Worm (Caenorhabditis elegans) whole organism, young adult: ENCODE results near the gene fkb-1.

Experiments
- B0019.2 ChIP-seq: fragments of 200-800 bp; sonication (Bioruptor generic); conservative IDR thresholded peaks from 2 replicates; pipeline ENCODE4 v1.3.6; 2022; ENCODE audit warnings: missing genetic modification reagents, missing genetic modification characterization, missing compliant biosample characterization
- B0035.1 ChIP-seq: sonication (generic microtip); optimal IDR thresholded peaks from 2 replicates; lab custom pipeline; 2016; ENCODE audit warnings: missing genetic modification characterization, mild to moderate bottlenecking, missing compliant biosample characterization, missing genotype, missing genetic modification reagents
- B0261.1 ChIP-seq: sonication (generic microtip); optimal IDR thresholded peaks from 2 replicates; lab custom pipeline; 2016; ENCODE audit warnings: mild to moderate bottlenecking, missing genetic modification characterization, moderate library complexity, missing compliant biosample characterization
- C17E4.6 ChIP-seq: fragments of 200-800 bp; sonication (Bioruptor generic); IDR thresholded peaks from 2 replicates; pipeline ENCODE4 v1.3.6; 2022; ENCODE audit warnings: missing genetic modification reagents, missing genetic modification characterization, missing compliant biosample characterization
- D2030.7 ChIP-seq: fragments of 200-800 bp; sonication (Bioruptor generic); IDR thresholded peaks from 2 replicates; pipeline ENCODE4 v1.3.6; 2022; ENCODE audit warnings: missing genetic modification reagents, missing genetic modification characterization, missing compliant biosample characterization
- F33H1.4 ChIP-seq: fragments of 200-800 bp; sonication (Bioruptor generic); IDR thresholded peaks from 2 replicates; pipeline ENCODE4 v1.3.6; 2022; ENCODE audit warnings: missing genetic modification reagents, missing genetic modification characterization, missing compliant biosample characterization
- F57A8.1 ChIP-seq: fragments of 200-800 bp; sonication (Bioruptor generic); optimal IDR thresholded peaks from 2 replicates; lab custom pipeline; 2018; ENCODE audit warnings: mild to moderate bottlenecking, missing genetic modification characterization, moderate library complexity, missing compliant biosample characterization
- F57C9.4 ChIP-seq: sonication (generic microtip); optimal IDR thresholded peaks from 2 replicates; lab custom pipeline; 2017; ENCODE audit warnings: mild to moderate bottlenecking, missing genetic modification characterization, missing compliant biosample characterization
- T07F8.4 ChIP-seq: sonication (generic microtip); optimal IDR thresholded peaks from 2 replicates; lab custom pipeline; 2016; ENCODE audit warnings: mild to moderate bottlenecking, missing genetic modification characterization, moderate library complexity, missing compliant biosample characterization
- Y53F4B.3 ChIP-seq: fragments of 200-800 bp; sonication (Bioruptor generic); IDR thresholded peaks from 2 replicates; pipeline ENCODE4 v1.3.6; 2022; ENCODE audit warnings: missing genetic modification reagents, missing genetic modification characterization, missing compliant biosample characterization
- ama-1 ChIP-seq, 3 experiments: fragments of 150-350 bp in 1 of 3; sonication (generic microtip) in 2 of 3; optimal IDR thresholded peaks; 2 replicates each; lab custom pipeline; 2014 to 2018; ENCODE audit warnings: missing biosample characterization in 2 of 3, missing genetic modification characterization in 2 of 3, missing genetic modification reagents in 2 of 3
- athp-1 ChIP-seq: sonication (generic microtip); optimal IDR thresholded peaks from 2 replicates; lab custom pipeline; 2017; ENCODE audit warnings: mild to moderate bottlenecking, missing genetic modification characterization, missing compliant biosample characterization
- attf-3 ChIP-seq: fragments of 200-800 bp; sonication (Bioruptor generic); conservative IDR thresholded peaks from 2 replicates; pipeline ENCODE4 v1.3.6; 2022; ENCODE audit warnings: missing genetic modification reagents, missing genetic modification characterization, missing compliant biosample characterization
- attf-6 ChIP-seq: fragments of 200-800 bp; sonication (Bioruptor generic); IDR thresholded peaks from 2 replicates; pipeline ENCODE4 v1.3.6; 2022; ENCODE audit warnings: missing genetic modification reagents, missing genetic modification characterization, missing compliant biosample characterization
- bed-2 ChIP-seq: fragments of 200-800 bp; sonication (Bioruptor generic); IDR thresholded peaks from 2 replicates; pipeline ENCODE4 v1.3.6; 2022; ENCODE audit warnings: missing genetic modification reagents, missing genetic modification characterization, missing compliant biosample characterization
- cebp-2 ChIP-seq: fragments of 200-800 bp; sonication (Bioruptor generic); IDR thresholded peaks from 2 replicates; pipeline ENCODE4 v1.3.6; 2022; ENCODE audit warnings: missing genetic modification characterization, missing compliant biosample characterization
- ceh-100 ChIP-seq: fragments of 200-800 bp; sonication (Bioruptor generic); IDR thresholded peaks from 2 replicates; pipeline ENCODE4 v1.3.6; 2022; ENCODE audit warnings: missing genetic modification reagents, missing genetic modification characterization, missing compliant biosample characterization
- ceh-27 ChIP-seq: fragments of 200-800 bp; sonication (Bioruptor generic); optimal IDR thresholded peaks from 2 replicates; lab custom pipeline; 2018; ENCODE audit warnings: mild to moderate bottlenecking, missing genetic modification characterization, moderate library complexity, missing compliant biosample characterization
- ceh-79 ChIP-seq: sonication (generic microtip); optimal IDR thresholded peaks from 2 replicates; lab custom pipeline; 2017; ENCODE audit warnings: mild to moderate bottlenecking, missing genetic modification characterization, missing compliant biosample characterization
- die-1 ChIP-seq: sonication (generic microtip); optimal IDR thresholded peaks from 2 replicates; lab custom pipeline; 2016; ENCODE audit warnings: missing genotype, mild to moderate bottlenecking, missing genetic modification characterization, missing compliant biosample characterization
- dox-1 ChIP-seq: fragments of 200-800 bp; sonication (Bioruptor generic); IDR thresholded peaks from 2 replicates; pipeline ENCODE4 v1.3.6; 2022; ENCODE audit warnings: missing genetic modification reagents, missing genetic modification characterization, missing compliant biosample characterization
- dpl-1 ChIP-seq: fragments of 150-350 bp; optimal IDR thresholded peaks from 2 replicates; lab custom pipeline; 2014; ENCODE audit warnings: missing biosample characterization, missing genetic modification reagents, missing genetic modification characterization
- egrh-3 ChIP-seq: fragments of 200-800 bp; sonication (Bioruptor generic); IDR thresholded peaks from 2 replicates; pipeline ENCODE4 v1.3.6; 2022; ENCODE audit warnings: missing genetic modification reagents, missing genetic modification characterization, missing compliant biosample characterization
- hlh-12 ChIP-seq: sonication (generic microtip); optimal IDR thresholded peaks from 2 replicates; lab custom pipeline; 2016; ENCODE audit warnings: missing genetic modification characterization, missing compliant biosample characterization
- hlh-26 ChIP-seq: fragments of 200-800 bp; sonication (Bioruptor generic); conservative IDR thresholded peaks from 2 replicates; pipeline ENCODE4 v1.3.6; 2022; ENCODE audit warnings: missing genetic modification reagents, missing genetic modification characterization, missing compliant biosample characterization
- hmg-20 ChIP-seq: fragments of 200-800 bp; sonication (Bioruptor generic); IDR thresholded peaks from 2 replicates; pipeline ENCODE4 v1.3.6; 2022; ENCODE audit warnings: missing genetic modification reagents, missing genetic modification characterization, missing compliant biosample characterization
- let-526 ChIP-seq: fragments of 200-800 bp; sonication (Bioruptor generic); IDR thresholded peaks from 2 replicates; pipeline ENCODE4 v1.3.6; 2022; ENCODE audit warnings: missing genetic modification reagents, missing genetic modification characterization, missing compliant biosample characterization
- lsl-1 ChIP-seq: fragments of 200-800 bp; sonication (Bioruptor generic); optimal IDR thresholded peaks from 2 replicates; lab custom pipeline; 2018; ENCODE audit warnings: mild to moderate bottlenecking, missing genetic modification characterization, moderate library complexity, missing compliant biosample characterization
- madf-6 ChIP-seq: fragments of 200-800 bp; sonication (Bioruptor generic); IDR thresholded peaks from 2 replicates; pipeline ENCODE4 v1.3.6; 2022; ENCODE audit warnings: missing genetic modification reagents, missing genetic modification characterization, missing compliant biosample characterization
- mes-4 ChIP-seq: sonication (generic microtip); optimal IDR thresholded peaks from 2 replicates; lab custom pipeline; 2016; ENCODE audit warnings: missing genotype, missing genetic modification characterization, missing compliant biosample characterization
- mxl-1 ChIP-seq: sonication (generic microtip); optimal IDR thresholded peaks from 2 replicates; lab custom pipeline; 2016; ENCODE audit warnings: missing genetic modification characterization, missing compliant biosample characterization
- nfya-1 ChIP-seq: sonication (generic microtip); optimal IDR thresholded peaks from 2 replicates; lab custom pipeline; 2017; ENCODE audit warnings: antibody characterized with exemption, missing compliant biosample characterization, missing genetic modification characterization, borderline replicate concordance; ENCODE audit not compliant: insufficient read depth
- nfya-2 ChIP-seq: fragments of 200-800 bp; sonication (Bioruptor generic); IDR thresholded peaks from 2 replicates; pipeline ENCODE4 v1.3.6; 2022; ENCODE audit warnings: missing genetic modification reagents, missing genetic modification characterization, missing compliant biosample characterization
- nhr-27 ChIP-seq: fragments of 200-800 bp; sonication (Bioruptor generic); optimal IDR thresholded peaks from 2 replicates; lab custom pipeline; 2018; ENCODE audit warnings: mild to moderate bottlenecking, missing genetic modification characterization, moderate library complexity, missing compliant biosample characterization
- pha-4 ChIP-seq: fragments of 150-350 bp; sonication (generic microtip); optimal IDR thresholded peaks from 2 replicates; lab custom pipeline; 2014; ENCODE audit warnings: missing biosample characterization, missing genetic modification reagents, missing genetic modification characterization
- rec-8 ChIP-seq, 2 experiments: sonication (generic microtip); optimal IDR thresholded peaks; 2 replicates each; lab custom pipeline; 2016; ENCODE audit warnings: mild to moderate bottlenecking in 2 of 2, missing genetic modification characterization in 2 of 2, missing genetic modification reagents in 2 of 2, missing genotype in 2 of 2, missing biosample characterization in 1 of 2, missing compliant biosample characterization in 1 of 2, moderate library complexity in 1 of 2
- rpc-1 ChIP-seq, 2 experiments: fragments of 150-350 bp in 1 of 2; sonication (generic microtip) in 1 of 2; optimal IDR thresholded peaks; 2 replicates each; lab custom pipeline; 2014 to 2018; ENCODE audit warnings: missing biosample characterization in 1 of 2, missing genetic modification characterization in 1 of 2, missing genetic modification reagents in 1 of 2, missing genotype in 1 of 2
- snpc-1.1 ChIP-seq: sonication (generic microtip); optimal IDR thresholded peaks from 2 replicates; lab custom pipeline; 2017; ENCODE audit warnings: missing genetic modification characterization, mild to moderate bottlenecking, missing compliant biosample characterization, antibody characterized with exemption, moderate library complexity, missing genotype, missing genetic modification reagents; ENCODE audit not compliant: insufficient read depth
- snpc-4 ChIP-seq, 5 experiments: fragments of 150-350 bp in 1 of 5; sonication (generic microtip) in 4 of 5; optimal IDR thresholded peaks; 2 replicates each; lab custom pipeline; 2014 to 2018; ENCODE audit warnings: missing genetic modification characterization in 5 of 5, missing biosample characterization in 3 of 5, antibody characterized with exemption in 2 of 5, mild to moderate bottlenecking in 2 of 5, missing compliant biosample characterization in 2 of 5, missing genotype in 2 of 5, moderate library complexity in 2 of 5, missing genetic modification reagents in 1 of 5
- somi-1 ChIP-seq: fragments of 200-800 bp; sonication (Bioruptor generic); optimal IDR thresholded peaks from 2 replicates; lab custom pipeline; 2018; ENCODE audit warnings: mild to moderate bottlenecking, missing genetic modification characterization, missing compliant biosample characterization
- tbp1 ChIP-seq: fragments of 200-800 bp; sonication (Bioruptor generic); optimal IDR thresholded peaks from 2 replicates; lab custom pipeline; 2018; ENCODE audit warnings: mild to moderate bottlenecking, missing genetic modification characterization, missing compliant biosample characterization
- tlf-1 ChIP-seq: fragments of 200-800 bp; sonication (Bioruptor generic); optimal IDR thresholded peaks from 2 replicates; lab custom pipeline; 2018; ENCODE audit warnings: mild to moderate bottlenecking, missing genetic modification characterization, missing compliant biosample characterization
- zim-3 ChIP-seq: sonication (generic microtip); optimal IDR thresholded peaks from 2 replicates; lab custom pipeline; 2017; ENCODE audit warnings: mild to moderate bottlenecking, missing genetic modification characterization, moderate library complexity, missing compliant biosample characterization
- ztf-25 ChIP-seq: fragments of 200-800 bp; sonication (Bioruptor generic); IDR thresholded peaks from 2 replicates; pipeline ENCODE4 v1.3.6; 2022; ENCODE audit warnings: missing genetic modification reagents, missing genetic modification characterization, missing compliant biosample characterization
- ztf-26 ChIP-seq: sonication (generic microtip); optimal IDR thresholded peaks from 2 replicates; lab custom pipeline; 2017; ENCODE audit warnings: missing genetic modification characterization, missing compliant biosample characterization
- ztf-3 ChIP-seq: fragments of 200-800 bp; sonication (Bioruptor generic); optimal IDR thresholded peaks from 2 replicates; lab custom pipeline; 2018; ENCODE audit warnings: mild to moderate bottlenecking, missing genetic modification characterization, missing compliant biosample characterization

fkb-1 gene

ce11 chrIV:11082789-11083235 lies 46.4 kb downstream of the fkb-1 start (continued):
- TF ChIP-seq madf-6 (GFP tag; lab: Robert Waterston, UW) (peak; percentile 12; the same call in 1 of the 2 replicates), athp-1 (peak; percentile 85), F33H1.4 (peak; percentile 62), lsl-1 (no peak), snpc-4 (GFP tag; optimal IDR thresholded peaks at IDR 0.05; lab: Kevin White, UChicago) (no peak), snpc-4 (tag; optimal IDR thresholded peaks at IDR 0.05; lab: Kevin White, UChicago) (peak; percentile 47 to 73 (median 58)), ztf-3 (GFP tag; lab: Kevin White, UChicago) (no peak), mes-4 (no peak), bed-2 (GFP tag; lab: Robert Waterston, UW) (peak; percentile 30; the same call in 1 of the 2 replicates), hmg-20 (GFP tag; lab: Robert Waterston, UW) (0 out of 2 replicates have a peak, but pooled peaks have one; percentile 16), pha-4 (no peak), F57C9.4 (tag; lab: Kevin White, UChicago) (no peak), Y53F4B.3 (no peak), ceh-27 (GFP tag; lab: Kevin White, UChicago) (peak; percentile 90), dpl-1 (no peak), snpc-1.1 (no peak), die-1 (tag; lab: Kevin White, UChicago) (peak; percentile 70), B0035.1 (tag; lab: Kevin White, UChicago) (peak; percentile 46), ceh-79 (tag; lab: Kevin White, UChicago) (peak; percentile 46), ztf-26 (peak; percentile 81), ama-1 (optimal IDR thresholded peaks at IDR 0.05; lab: Kevin White, UChicago) (peak; percentile 24), ama-1 (GFP tag; optimal IDR thresholded peaks at IDR 0.05; lab: Kevin White, UChicago) (peak in 1 of 2 experiments; percentile 40), ztf-25 (GFP tag; lab: Robert Waterston, UW) (0 out of 2 replicates have a peak, but pooled peaks have one; percentile 26), attf-3 (GFP tag; lab: Robert Waterston, UW) (no peak), zim-3 (tag; lab: Kevin White, UChicago) (peak; percentile 44), hlh-12 (no peak), B0261.1 (tag; lab: Kevin White, UChicago) (peak; percentile 8), nfya-2 (no peak), T07F8.4 (tag; lab: Kevin White, UChicago) (peak; percentile 59), B0019.2 (GFP tag; lab: Robert Waterston, UW) (no peak), ceh-100 (GFP tag; lab: Robert Waterston, UW) (peak; percentile 15; the same call in 1 of the 2 replicates), C17E4.6 (GFP tag; lab: Robert Waterston, UW) (0 out of 2 replicates have a peak, but pooled peaks have one; percentile 41), egrh-3 (GFP tag; lab: Robert Waterston, UW) (no peak), let-526 (GFP tag; lab: Robert Waterston, UW) (0 out of 2 replicates have a peak, but pooled peaks have one; percentile 60), D2030.7 (GFP tag; lab: Robert Waterston, UW) (no peak), nfya-1 (tag; lab: Kevin White, UChicago) (no peak), rec-8 (tag; optimal IDR thresholded peaks at IDR 0.05; lab: Kevin White, UChicago) (peak in 1 of 2 experiments; percentile 7), dox-1 (GFP tag; lab: Robert Waterston, UW) (peak; percentile 83), mxl-1 (tag; lab: Kevin White, UChicago) (no peak), cebp-2 (GFP tag; lab: Robert Waterston, UW) (no peak), tlf-1 (peak; percentile 81), tbp1 (GFP tag; lab: Kevin White, UChicago) (peak; percentile 65), rpc-1 (optimal IDR thresholded peaks at IDR 0.05; lab: Kevin White, UChicago) (no peak), rpc-1 (tag; optimal IDR thresholded peaks at IDR 0.05; lab: Kevin White, UChicago) (no peak), hlh-26 (GFP tag; lab: Robert Waterston, UW) (no peak), somi-1 (GFP tag; lab: Kevin White, UChicago) (peak; percentile 74), attf-6 (GFP tag; lab: Robert Waterston, UW) (peak; percentile 13; the same call in 1 of the 2 replicates), nhr-27 (no peak), F57A8.1 (GFP tag; lab: Kevin White, UChicago) (no peak)
